Fruit fly (Drosophila melanogaster) S2 (cell line): Measurements from ENCODE around the gene nes.

Experiments used
- CG8478 ChIP-seq: fragments of >200 bp; optimal IDR thresholded peaks from 2 replicates; lab custom pipeline; 2018
- CTCF ChIP-seq, 2 experiments: fragments of >200 bp; optimal IDR thresholded peaks; 2 replicates each; lab custom pipeline; 2018

nes gene

DNA sequence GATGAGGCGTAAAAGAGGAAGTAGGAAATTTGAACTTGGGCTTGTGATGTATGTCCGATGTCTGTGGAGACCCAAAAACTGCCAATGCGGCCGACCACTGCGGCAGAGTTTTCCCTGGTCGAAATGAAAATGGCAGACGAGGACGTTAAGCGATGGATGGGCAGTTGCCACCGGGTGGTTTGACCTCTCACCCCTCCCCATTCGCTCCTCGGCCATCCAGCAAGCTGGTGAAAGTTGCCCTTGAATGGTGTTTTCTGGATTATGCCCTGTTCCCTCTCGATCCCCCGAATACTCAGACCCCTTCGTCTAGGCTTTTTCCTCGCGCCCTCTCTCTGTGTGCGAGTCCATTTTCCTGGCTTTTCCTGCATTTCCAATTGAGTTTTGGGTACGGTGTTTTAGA lies 28.9 kb downstream of the nes start:
- TF ChIP-seq CG8478 (lab: Kevin White, UChicago) = no peak
- no peak for TF ChIP-seq CTCF (optimal IDR thresholded peaks at IDR 0.05; lab: Kevin White, UChicago)

DNA sequence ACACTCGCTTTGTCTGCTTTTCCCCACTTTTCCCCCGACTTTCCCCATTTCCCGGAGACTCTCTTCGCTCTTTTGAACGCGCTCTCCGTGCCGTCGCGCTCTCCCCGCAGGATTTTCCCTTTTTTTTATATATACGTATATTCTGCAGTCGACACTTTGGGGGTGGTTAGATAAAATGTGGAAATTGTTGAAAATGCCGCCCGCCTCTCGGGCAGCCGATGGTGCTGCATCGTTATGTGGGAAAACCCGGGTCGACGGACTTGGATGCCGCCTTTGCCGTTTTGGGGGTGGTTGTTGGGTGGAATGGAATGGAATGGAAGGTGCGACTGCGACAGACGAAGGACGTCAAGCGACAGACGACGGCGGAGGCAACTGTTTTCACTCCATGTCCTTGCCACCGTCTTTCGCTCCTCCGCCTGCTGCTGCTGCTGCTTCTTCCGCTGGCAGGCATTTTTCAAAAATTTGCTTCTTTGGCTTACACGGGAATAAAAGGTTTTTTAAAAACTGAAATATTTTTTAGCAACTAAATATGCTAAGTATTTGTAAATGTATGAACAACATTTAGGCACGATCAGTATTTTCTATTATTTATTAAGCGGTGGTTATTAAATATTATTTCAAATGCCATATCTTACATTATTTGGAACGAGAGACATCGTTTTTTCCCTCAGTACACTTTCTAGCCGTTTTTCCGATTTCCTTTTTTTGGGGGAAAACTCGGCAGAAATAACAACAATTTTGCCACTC lies 29.5 kb downstream of the nes start:
- TF ChIP-seq CG8478 (lab: Kevin White, UChicago) (no peak), CTCF (optimal IDR thresholded peaks at IDR 0.05; lab: Kevin White, UChicago) (no peak)

DNA sequence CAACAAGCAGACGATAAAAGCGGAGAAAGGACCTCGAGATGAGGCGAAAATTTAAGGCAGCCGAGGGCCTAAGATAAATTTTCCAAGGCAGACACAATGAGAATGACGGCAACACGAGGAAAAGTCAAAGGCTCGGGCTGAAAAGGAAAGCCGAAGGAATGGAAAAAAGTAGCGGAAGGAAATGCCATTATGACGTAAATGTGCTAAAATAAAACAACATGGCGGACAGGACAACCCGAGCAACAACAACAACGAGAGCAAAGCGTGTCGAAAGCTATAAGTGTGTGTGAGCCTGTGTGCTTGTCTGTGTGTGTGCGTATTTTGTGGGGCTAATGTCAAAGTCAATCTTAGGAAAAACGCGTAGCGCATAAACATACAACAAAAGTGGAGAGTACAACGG lies 31.0 kb downstream of the nes start:
- no peak for TF ChIP-seq CG8478 (lab: Kevin White, UChicago)
- no peak for TF ChIP-seq CTCF (optimal IDR thresholded peaks at IDR 0.05; lab: Kevin White, UChicago)

DNA sequence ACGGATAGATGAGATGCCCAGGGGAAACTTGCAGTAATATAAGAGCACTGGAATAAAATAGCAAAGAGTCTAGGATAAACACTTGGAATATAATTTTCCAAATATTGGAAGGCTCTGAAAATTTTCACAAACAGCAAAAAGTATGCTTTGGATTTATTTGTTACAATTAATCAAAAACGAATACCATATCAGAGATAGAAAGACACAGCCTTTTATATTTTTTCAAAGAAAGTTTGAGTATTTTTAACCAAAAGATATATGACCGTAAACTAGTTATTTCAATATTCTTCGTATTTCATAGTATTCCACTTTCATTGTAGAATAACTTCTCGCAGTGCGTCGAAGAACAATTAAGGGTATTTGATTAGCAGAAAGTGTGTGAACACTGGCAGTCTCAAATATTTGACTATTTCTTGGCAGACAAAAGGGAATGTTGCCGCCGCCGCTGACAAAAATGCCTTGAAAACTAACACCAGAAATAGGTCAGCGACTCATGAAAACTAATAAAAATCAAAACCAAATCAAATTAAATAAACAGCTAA lies 31.6 kb downstream of the nes start:
- no peak for TF ChIP-seq CG8478 (lab: Kevin White, UChicago)

DNA sequence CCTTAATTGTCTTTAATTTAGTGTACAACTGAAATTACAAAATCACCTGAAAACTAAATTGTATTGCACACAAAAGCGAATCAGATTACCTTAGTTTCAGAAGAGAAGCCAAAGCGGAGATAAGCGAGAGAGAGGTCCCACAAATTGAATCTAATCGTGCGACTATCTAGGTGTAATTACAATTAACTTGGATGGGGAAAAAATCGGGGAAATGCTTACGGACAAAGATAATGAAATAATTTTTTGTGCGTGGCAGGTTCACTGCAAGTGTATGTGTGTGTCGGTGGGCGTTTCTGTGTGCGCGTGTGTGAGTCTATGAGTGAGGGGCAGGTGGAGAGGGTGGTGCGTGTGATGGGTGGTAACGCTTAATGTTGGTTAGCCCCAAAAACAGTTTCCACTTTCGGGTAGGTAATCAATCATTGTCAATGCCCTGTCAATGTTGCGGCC lies 32.1 kb downstream of the nes start:
- TF ChIP-seq CG8478 (lab: Kevin White, UChicago) = no peak
- TF ChIP-seq CTCF (optimal IDR thresholded peaks at IDR 0.05; lab: Kevin White, UChicago) = no peak

DNA sequence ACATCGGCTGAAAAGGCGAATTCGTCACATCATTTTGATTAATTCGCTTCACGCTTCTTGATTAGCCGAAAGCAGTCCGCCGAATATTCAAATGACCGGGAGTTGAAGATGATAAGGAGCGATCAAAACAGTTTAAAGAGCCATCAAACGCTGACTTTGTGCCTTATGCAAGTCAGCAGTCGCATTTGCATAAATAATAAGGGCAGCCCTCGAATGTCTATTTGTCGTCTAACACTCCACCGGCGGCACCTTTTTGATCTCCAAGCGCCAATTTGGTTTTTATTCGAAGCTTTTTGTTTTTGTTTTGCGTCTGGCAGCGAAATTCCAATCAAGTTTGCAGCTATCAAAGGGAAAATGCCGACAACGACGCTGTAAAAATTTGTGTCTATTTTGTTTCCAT lies 34.8 kb downstream of the nes start:
- TF ChIP-seq CTCF (optimal IDR thresholded peaks at IDR 0.05; lab: Kevin White, UChicago) = no peak
- no peak for TF ChIP-seq CG8478 (lab: Kevin White, UChicago)

DNA sequence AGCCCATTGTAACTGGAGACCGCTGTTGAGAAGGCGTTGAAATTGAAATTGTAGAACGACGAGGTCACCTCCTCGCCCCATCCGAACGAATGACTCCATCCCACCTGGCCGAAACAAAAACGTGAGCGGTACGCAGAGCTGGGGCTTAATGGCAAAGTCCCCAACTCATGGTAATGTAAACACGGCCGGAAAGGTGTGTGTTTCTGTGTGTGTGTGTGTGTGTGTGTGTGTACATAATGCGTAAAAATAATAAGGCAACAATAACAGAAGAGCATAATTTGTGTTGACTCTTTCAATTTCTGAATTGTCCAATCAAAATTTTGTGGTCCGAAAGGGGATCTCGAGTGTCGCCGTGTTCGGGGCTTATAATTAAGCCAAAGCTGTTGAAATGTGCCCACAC lies 39.0 kb downstream of the nes start:
- TF ChIP-seq CTCF (optimal IDR thresholded peaks at IDR 0.05; lab: Kevin White, UChicago) = no peak

DNA sequence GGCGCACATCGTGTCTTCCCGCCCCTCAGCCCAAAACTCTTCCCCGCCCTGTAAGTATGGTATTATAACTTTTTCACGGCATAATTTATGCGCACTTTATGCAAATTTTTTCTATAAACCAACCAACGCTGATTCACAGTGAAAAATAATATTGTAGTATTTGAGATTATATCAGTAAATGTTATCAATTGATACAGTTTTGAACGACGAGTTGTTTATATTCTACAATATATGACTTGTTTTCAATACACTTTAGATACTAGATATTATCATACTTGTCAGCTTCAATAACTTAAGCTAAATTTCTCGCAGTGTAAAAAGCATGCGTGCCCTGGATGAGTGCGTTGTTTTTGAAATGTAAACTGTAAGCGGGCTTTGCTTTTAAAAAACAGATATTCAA lies 44.1 kb downstream of the nes start:
- no peak for TF ChIP-seq CG8478 (lab: Kevin White, UChicago)
- TF ChIP-seq CTCF (optimal IDR thresholded peaks at IDR 0.05; lab: Kevin White, UChicago) = no peak

DNA sequence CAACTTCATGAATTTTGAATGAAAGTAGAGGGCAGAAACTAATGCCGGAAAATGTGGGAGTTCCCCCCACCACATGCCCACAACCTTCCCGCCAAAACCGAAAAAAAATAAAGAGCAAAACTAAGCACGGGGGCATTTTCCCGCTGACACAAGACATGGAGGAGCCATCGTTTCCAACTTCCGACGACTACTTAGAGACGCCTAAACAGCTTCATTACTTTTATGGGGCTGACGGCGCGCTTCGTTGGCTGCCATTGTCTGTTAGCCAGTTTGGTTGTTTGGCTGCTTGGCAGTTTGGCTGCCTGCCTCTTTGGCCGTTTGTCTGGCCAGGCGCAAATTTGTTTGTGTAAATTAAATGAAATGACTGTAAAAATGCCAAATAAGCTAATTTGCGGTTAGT lies 46.3 kb downstream of the nes start:
- TF ChIP-seq CG8478 (lab: Kevin White, UChicago) (no peak), CTCF (optimal IDR thresholded peaks at IDR 0.05; lab: Kevin White, UChicago) (no peak)
